Worm (Caenorhabditis elegans) whole organism, L2 larva: ENCODE results near the gene C17H11.4.

Experiments
- C34F6.9 ChIP-seq: fragments of 150-350 bp; optimal IDR thresholded peaks from 2 replicates; lab custom pipeline; 2014; ENCODE audit warnings: missing biosample characterization, missing genetic modification characterization
- F13H6.1 ChIP-seq: sonication (generic microtip); optimal IDR thresholded peaks from 2 replicates; lab custom pipeline; 2016; ENCODE audit warnings: missing genetic modification characterization, missing compliant biosample characterization
- R02D3.7 ChIP-seq: fragments of 150-350 bp; optimal IDR thresholded peaks from 2 replicates; lab custom pipeline; 2014; ENCODE audit warnings: missing biosample characterization, missing genetic modification characterization
- Y55F3AM.14 ChIP-seq: fragments of 200-800 bp; sonication (Bioruptor generic); optimal IDR thresholded peaks from 2 replicates; lab custom pipeline; 2018; ENCODE audit warnings: mild to moderate bottlenecking, missing genetic modification characterization, missing compliant biosample characterization
- ZK546.5 ChIP-seq: sonication (generic microtip); optimal IDR thresholded peaks from 2 replicates; lab custom pipeline; 2017; ENCODE audit warnings: missing biosample characterization, missing genetic modification characterization
- alr-1 ChIP-seq: fragments of 150-350 bp; optimal IDR thresholded peaks from 2 replicates; lab custom pipeline; 2014; ENCODE audit warnings: missing biosample characterization, missing genetic modification characterization
- aly-2 ChIP-seq: fragments of 150-350 bp; optimal IDR thresholded peaks from 2 replicates; lab custom pipeline; 2014; ENCODE audit warnings: missing biosample characterization, missing genetic modification characterization
- blmp-1 ChIP-seq: sonication (generic microtip); optimal IDR thresholded peaks from 2 replicates; lab custom pipeline; 2017; ENCODE audit warnings: missing genetic modification characterization, mild to moderate bottlenecking, missing compliant biosample characterization, antibody characterized with exemption, moderate library complexity; ENCODE audit not compliant: insufficient read depth
- ceh-16 ChIP-seq: fragments of 150-350 bp; optimal IDR thresholded peaks from 2 replicates; lab custom pipeline; 2014; ENCODE audit warnings: missing biosample characterization, missing genetic modification characterization
- crh-2 ChIP-seq: sonication (generic microtip); optimal IDR thresholded peaks from 2 replicates; lab custom pipeline; 2017; ENCODE audit warnings: missing biosample characterization, missing genetic modification characterization
- dmd-4 ChIP-seq: sonication (generic microtip); optimal IDR thresholded peaks from 2 replicates; lab custom pipeline; 2017; ENCODE audit warnings: missing biosample characterization, missing genetic modification characterization
- egl-27 ChIP-seq: sonication (generic microtip); optimal IDR thresholded peaks from 3 replicates; lab custom pipeline; 2017; ENCODE audit warnings: missing biosample characterization, missing genetic modification reagents, missing genetic modification characterization
- elt-1 ChIP-seq: fragments of 150-350 bp; optimal IDR thresholded peaks from 2 replicates; lab custom pipeline; 2014; ENCODE audit warnings: missing biosample characterization, missing genetic modification characterization
- elt-3 ChIP-seq: sonication (generic microtip); optimal IDR thresholded peaks from 2 replicates; lab custom pipeline; 2017; ENCODE audit warnings: missing biosample characterization, missing genetic modification characterization
- fos-1 ChIP-seq: fragments of 150-350 bp; optimal IDR thresholded peaks from 2 replicates; lab custom pipeline; 2014; ENCODE audit warnings: missing biosample characterization, missing genetic modification characterization
- gmeb-1 ChIP-seq: fragments of 150-350 bp; optimal IDR thresholded peaks from 2 replicates; lab custom pipeline; 2014; ENCODE audit warnings: missing biosample characterization, missing genetic modification characterization
- lin-11 ChIP-seq: fragments of 150-350 bp; sonication (generic microtip); optimal IDR thresholded peaks from 2 replicates; lab custom pipeline; 2014; ENCODE audit warnings: missing biosample characterization, missing genetic modification characterization, inconsistent platforms, mixed read lengths
- lin-13 ChIP-seq: fragments of 150-350 bp; optimal IDR thresholded peaks from 2 replicates; lab custom pipeline; 2014; ENCODE audit warnings: missing biosample characterization, missing genetic modification reagents, missing genetic modification characterization
- lin-39 ChIP-seq: fragments of 150-350 bp; optimal IDR thresholded peaks from 2 replicates; lab custom pipeline; 2014; ENCODE audit warnings: missing biosample characterization, missing genetic modification reagents, missing genetic modification characterization
- lsy-2 ChIP-seq, 2 experiments: fragments of 150-350 bp in 1 of 2; sonication (generic microtip) in 1 of 2; optimal IDR thresholded peaks; 2 replicates each; lab custom pipeline; 2014 to 2017; ENCODE audit warnings: missing biosample characterization in 2 of 2, missing genetic modification characterization in 2 of 2
- mab-5 ChIP-seq: fragments of 150-350 bp; optimal IDR thresholded peaks from 2 replicates; lab custom pipeline; 2014; ENCODE audit warnings: missing biosample characterization, missing genetic modification characterization
- mbf-1 ChIP-seq: sonication (generic microtip); optimal IDR thresholded peaks from 2 replicates; lab custom pipeline; 2017; ENCODE audit warnings: missing biosample characterization, missing genetic modification characterization
- mdl-1 ChIP-seq, 2 experiments: fragments of 150-350 bp in 1 of 2; sonication (generic microtip) in 1 of 2; optimal IDR thresholded peaks; 2 replicates each; lab custom pipeline; 2017; ENCODE audit warnings: missing biosample characterization in 2 of 2, missing genetic modification characterization in 2 of 2
- nhr-10 ChIP-seq: sonication (generic microtip); optimal IDR thresholded peaks from 2 replicates; lab custom pipeline; 2017; ENCODE audit warnings: missing biosample characterization, missing genetic modification characterization
- nhr-11 ChIP-seq: fragments of 150-350 bp; optimal IDR thresholded peaks from 2 replicates; lab custom pipeline; 2014; ENCODE audit warnings: missing biosample characterization, missing genetic modification characterization
- nhr-12 ChIP-seq: fragments of 150-350 bp; optimal IDR thresholded peaks from 2 replicates; lab custom pipeline; 2014; ENCODE audit warnings: missing biosample characterization, missing genetic modification characterization
- nhr-129 ChIP-seq: fragments of 150-350 bp; optimal IDR thresholded peaks from 2 replicates; lab custom pipeline; 2014; ENCODE audit warnings: missing biosample characterization, missing genetic modification characterization
- nhr-21 ChIP-seq: fragments of 150-350 bp; optimal IDR thresholded peaks from 2 replicates; lab custom pipeline; 2014; ENCODE audit warnings: missing biosample characterization, missing genetic modification characterization
- nhr-23 ChIP-seq: fragments of 150-350 bp; optimal IDR thresholded peaks from 2 replicates; lab custom pipeline; 2014; ENCODE audit warnings: missing biosample characterization, missing genetic modification reagents, missing genetic modification characterization
- nhr-237 ChIP-seq: fragments of 150-350 bp; optimal IDR thresholded peaks from 2 replicates; lab custom pipeline; 2014; ENCODE audit warnings: missing biosample characterization, missing genetic modification characterization
- nhr-25 ChIP-seq: fragments of 150-350 bp; sonication (generic microtip); optimal IDR thresholded peaks from 3 replicates; lab custom pipeline; 2014; ENCODE audit warnings: missing biosample characterization, missing genetic modification characterization
- nhr-6 ChIP-seq: fragments of 150-350 bp; optimal IDR thresholded peaks from 2 replicates; lab custom pipeline; 2014; ENCODE audit warnings: missing biosample characterization, missing genetic modification characterization
- nhr-77 ChIP-seq: fragments of 150-350 bp; optimal IDR thresholded peaks from 2 replicates; lab custom pipeline; 2014; ENCODE audit warnings: missing biosample characterization, missing genetic modification characterization
- peb-1 ChIP-seq: fragments of 150-350 bp; optimal IDR thresholded peaks from 2 replicates; lab custom pipeline; 2014; ENCODE audit warnings: missing biosample characterization, missing genetic modification characterization
- sem-4 ChIP-seq: fragments of 150-350 bp; optimal IDR thresholded peaks from 2 replicates; lab custom pipeline; 2014; ENCODE audit warnings: missing biosample characterization, missing genetic modification reagents, missing genetic modification characterization
- skn-1 ChIP-seq: sonication (generic microtip); optimal IDR thresholded peaks from 2 replicates; lab custom pipeline; 2017; ENCODE audit warnings: missing biosample characterization, missing genetic modification characterization
- sma-9 ChIP-seq, 2 experiments: fragments of 150-350 bp in 1 of 2; sonication (generic microtip) in 1 of 2; optimal IDR thresholded peaks; 2 replicates each; lab custom pipeline; 2014 to 2016; ENCODE audit warnings: missing genetic modification characterization in 2 of 2, mild to moderate bottlenecking in 1 of 2, missing biosample characterization in 1 of 2, missing compliant biosample characterization in 1 of 2, missing genetic modification reagents in 1 of 2, moderate library complexity in 1 of 2
- snpc-4 ChIP-seq: fragments of 150-350 bp; optimal IDR thresholded peaks from 2 replicates; lab custom pipeline; 2014; ENCODE audit warnings: missing biosample characterization, missing genetic modification characterization
- unc-39 ChIP-seq: fragments of 150-350 bp; optimal IDR thresholded peaks from 2 replicates; lab custom pipeline; 2014; ENCODE audit warnings: missing biosample characterization, missing genetic modification characterization
- unc-55 ChIP-seq: fragments of 150-350 bp; sonication (generic microtip); optimal IDR thresholded peaks from 3 replicates; lab custom pipeline; 2014; ENCODE audit warnings: missing biosample characterization, missing genetic modification reagents, missing genetic modification characterization
- unc-62 ChIP-seq: fragments of 150-350 bp; optimal IDR thresholded peaks from 2 replicates; lab custom pipeline; 2014; ENCODE audit warnings: missing biosample characterization, missing genetic modification reagents, missing genetic modification characterization
- zag-1 ChIP-seq: fragments of 150-350 bp; optimal IDR thresholded peaks from 2 replicates; lab custom pipeline; 2014; ENCODE audit warnings: missing biosample characterization, missing genetic modification characterization
- ztf-1 ChIP-seq: fragments of 200-800 bp; sonication (Bioruptor generic); conservative IDR thresholded peaks from 2 replicates; pipeline ENCODE4 v1.3.6; 2022; ENCODE audit warnings: missing genetic modification characterization, missing compliant biosample characterization
- ztf-11 ChIP-seq: sonication (generic microtip); optimal IDR thresholded peaks from 2 replicates; lab custom pipeline; 2017; ENCODE audit warnings: missing biosample characterization, missing genetic modification characterization
- ztf-4 ChIP-seq: fragments of 150-350 bp; optimal IDR thresholded peaks from 2 replicates; lab custom pipeline; 2014; ENCODE audit warnings: missing biosample characterization, missing genetic modification characterization

C17H11.4 gene

DNA sequence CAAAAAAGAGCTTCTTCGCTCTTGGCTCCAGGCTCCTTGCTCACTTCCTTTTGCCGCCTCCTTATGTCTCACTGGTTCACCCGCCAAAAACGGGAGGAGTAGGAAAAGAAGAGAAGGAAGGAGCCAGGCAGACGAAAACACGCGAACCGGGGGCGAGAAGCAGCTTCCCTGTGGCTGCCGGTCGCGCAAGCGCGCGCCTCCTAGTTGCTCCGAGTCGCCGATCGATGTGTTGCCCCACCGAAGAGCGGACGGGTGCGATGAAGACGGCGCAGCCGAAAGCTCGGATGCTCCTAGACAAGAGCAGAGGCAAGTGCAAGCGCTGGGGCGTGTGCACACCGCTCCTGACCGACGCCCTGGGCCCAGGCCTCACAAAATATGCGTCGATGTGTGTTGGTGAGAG lies 17.9 kb downstream of the C17H11.4 start:
- TF ChIP-seq nhr-25 (no peak), lin-11 (tag; lab: Kevin White, UChicago) (peak; percentile 38), alr-1 (tag; lab: Kevin White, UChicago) (no peak), nhr-77 (tag; lab: Kevin White, UChicago) (no peak), peb-1 (no peak), Y55F3AM.14 (GFP tag; lab: Kevin White, UChicago) (peak; percentile 40), ztf-1 (0 out of 2 replicates have a peak, but pooled peaks have one; percentile 78), nhr-129 (tag; lab: Kevin White, UChicago) (peak; percentile 46), zag-1 (tag; lab: Kevin White, UChicago) (peak; percentile 68), lsy-2 (tag; optimal IDR thresholded peaks at IDR 0.05; lab: Kevin White, UChicago) (peak; percentile 5 to 7), nhr-10 (tag; lab: Kevin White, UChicago) (no peak), C34F6.9 (tag; lab: Kevin White, UChicago) (peak; percentile 30), F13H6.1 (tag; lab: Kevin White, UChicago) (peak; percentile 48), unc-39 (tag; lab: Kevin White, UChicago) (no peak), unc-55 (peak; percentile 25), nhr-12 (no peak), nhr-11 (tag; lab: Kevin White, UChicago) (no peak), mdl-1 (tag; optimal IDR thresholded peaks at IDR 0.05; lab: Kevin White, UChicago) (peak; percentile 6 to 32), sma-9 (GFP tag; optimal IDR thresholded peaks at IDR 0.05; lab: Kevin White, UChicago) (peak; percentile 25), sma-9 (tag; optimal IDR thresholded peaks at IDR 0.05; lab: Kevin White, UChicago) (no peak), crh-2 (tag; lab: Kevin White, UChicago) (no peak), egl-27 (tag; lab: Kevin White, UChicago) (peak; percentile 10), nhr-237 (tag; lab: Kevin White, UChicago) (no peak), ZK546.5 (tag; lab: Kevin White, UChicago) (no peak)

DNA sequence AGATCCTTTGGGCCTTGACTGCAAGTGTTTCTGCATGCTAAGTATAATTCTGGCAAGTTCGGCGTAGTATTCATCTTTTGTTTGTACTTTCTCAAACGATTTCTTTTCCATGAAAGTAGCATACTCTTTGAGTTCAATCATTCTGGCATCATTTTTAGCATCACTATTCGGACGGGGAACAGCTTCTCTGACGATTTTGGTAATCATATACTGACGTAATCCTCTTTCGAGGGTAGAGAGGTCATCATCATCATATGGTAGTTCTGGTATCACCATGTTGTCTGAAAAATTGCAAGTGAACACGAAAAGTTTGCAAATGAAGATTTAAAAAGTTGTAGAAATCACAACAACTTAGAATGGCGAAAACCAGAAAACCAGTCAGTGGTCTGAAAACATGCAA lies 18.6 kb downstream of the C17H11.4 start, which contains the start of gene F22F1.3:
Gene F22F1.3, minus strand, starts transcription at position 281 of the 400 bp plus-strand sequence.
- TF ChIP-seq ZK546.5 (tag; lab: Kevin White, UChicago) (no peak), alr-1 (tag; lab: Kevin White, UChicago) (no peak), crh-2 (tag; lab: Kevin White, UChicago) (no peak), egl-27 (tag; lab: Kevin White, UChicago) (no peak)

DNA sequence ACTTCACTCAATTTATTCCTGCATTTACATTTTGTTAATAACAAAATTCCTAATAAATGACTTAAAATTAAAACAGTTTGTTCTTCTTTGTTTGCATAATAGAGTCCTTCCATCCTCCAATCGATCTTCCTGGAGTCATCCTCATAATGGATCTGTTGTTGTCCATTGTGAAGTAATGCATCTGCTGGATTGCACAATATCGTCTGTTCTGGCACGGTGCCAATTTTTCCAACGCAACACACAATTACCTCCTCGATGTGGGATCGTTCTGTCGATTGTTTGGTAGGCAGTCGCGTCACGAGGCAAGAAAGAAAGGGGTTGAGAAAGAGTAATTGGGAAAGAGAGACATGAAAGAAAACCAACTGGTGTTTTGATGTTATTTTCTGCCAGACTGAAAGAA lies 21.4 kb downstream of the C17H11.4 start:
- TF ChIP-seq unc-39 (tag; lab: Kevin White, UChicago) (no peak), aly-2 (tag; lab: Kevin White, UChicago) (no peak), gmeb-1 (tag; lab: Kevin White, UChicago) (no peak), mbf-1 (tag; lab: Kevin White, UChicago) (no peak), Y55F3AM.14 (GFP tag; lab: Kevin White, UChicago) (no peak), ceh-16 (tag; lab: Kevin White, UChicago) (no peak), nhr-77 (tag; lab: Kevin White, UChicago) (no peak), nhr-25 (peak; percentile 55), alr-1 (tag; lab: Kevin White, UChicago) (no peak), nhr-21 (tag; lab: Kevin White, UChicago) (no peak), peb-1 (no peak), nhr-129 (tag; lab: Kevin White, UChicago) (peak; percentile 75), R02D3.7 (no peak), F13H6.1 (tag; lab: Kevin White, UChicago) (no peak), dmd-4 (no peak), blmp-1 (tag; lab: Kevin White, UChicago) (no peak), nhr-237 (tag; lab: Kevin White, UChicago) (no peak), lin-11 (tag; lab: Kevin White, UChicago) (no peak), zag-1 (tag; lab: Kevin White, UChicago) (no peak), egl-27 (tag; lab: Kevin White, UChicago) (no peak), nhr-12 (no peak), unc-55 (peak; percentile 7), sma-9 (GFP tag; optimal IDR thresholded peaks at IDR 0.05; lab: Kevin White, UChicago) (no peak), sma-9 (tag; optimal IDR thresholded peaks at IDR 0.05; lab: Kevin White, UChicago) (no peak), crh-2 (tag; lab: Kevin White, UChicago) (no peak), ztf-1 (no peak), snpc-4 (tag; lab: Kevin White, UChicago) (no peak), sem-4 (no peak), ztf-11 (tag; lab: Kevin White, UChicago) (no peak), fos-1 (tag; lab: Kevin White, UChicago) (no peak), nhr-10 (tag; lab: Kevin White, UChicago) (no peak), lin-13 (GFP tag; lab: Kevin White, UChicago) (no peak), skn-1 (tag; lab: Kevin White, UChicago) (no peak), ZK546.5 (tag; lab: Kevin White, UChicago) (no peak), nhr-6 (tag; lab: Kevin White, UChicago) (peak; percentile 3), elt-3 (tag; lab: Kevin White, UChicago) (no peak), elt-1 (tag; lab: Kevin White, UChicago) (no peak), mab-5 (peak; percentile 59), unc-62 (GFP tag; lab: Kevin White, UChicago) (no peak), C34F6.9 (tag; lab: Kevin White, UChicago) (no peak), lin-39 (tag; lab: Kevin White, UChicago) (no peak), mdl-1 (tag; optimal IDR thresholded peaks at IDR 0.05; lab: Kevin White, UChicago) (no peak), nhr-11 (tag; lab: Kevin White, UChicago) (no peak), nhr-23 (no peak), ztf-4 (tag; lab: Kevin White, UChicago) (no peak)
